Worm (Caenorhabditis elegans) whole organism, L1 larva: ENCODE measurements around the gene rabs-5.

Experiments
- ces-1 ChIP-seq: fragments of 150-350 bp; optimal IDR thresholded peaks from 2 replicates; lab custom pipeline; 2014; ENCODE audit warnings: missing biosample characterization, missing genetic modification reagents, missing genetic modification characterization
- pax-3 ChIP-seq: fragments of 200-800 bp; sonication (Bioruptor generic); optimal IDR thresholded peaks from 2 replicates; lab custom pipeline; 2018; ENCODE audit warnings: mild to moderate bottlenecking, missing genetic modification characterization, moderate library complexity, missing compliant biosample characterization
- unc-62 ChIP-seq: fragments of 150-350 bp; optimal IDR thresholded peaks from 2 replicates; lab custom pipeline; 2014; ENCODE audit warnings: missing biosample characterization, missing genetic modification reagents, missing genetic modification characterization

- TF ChIP-seq unc-62 (GFP tag; lab: Kevin White, UChicago) (no peak), pax-3 (tag; lab: Kevin White, UChicago) (no peak), ces-1 (no peak)
These were observed 46.1 kb downstream of the rabs-5 start for ce11 chrIV:8061267-8061666.
